Worm (Caenorhabditis elegans) whole organism, young adult: ENCODE data around the gene pqn-78.

Source experiments
- C17E4.6 ChIP-seq: fragments of 200-800 bp; sonication (Bioruptor generic); IDR thresholded peaks from 2 replicates; pipeline ENCODE4 v1.3.6; 2022; ENCODE audit warnings: missing genetic modification reagents, missing genetic modification characterization, missing compliant biosample characterization
- D2030.7 ChIP-seq: fragments of 200-800 bp; sonication (Bioruptor generic); IDR thresholded peaks from 2 replicates; pipeline ENCODE4 v1.3.6; 2022; ENCODE audit warnings: missing genetic modification reagents, missing genetic modification characterization, missing compliant biosample characterization
- F57A8.1 ChIP-seq: fragments of 200-800 bp; sonication (Bioruptor generic); optimal IDR thresholded peaks from 2 replicates; lab custom pipeline; 2018; ENCODE audit warnings: mild to moderate bottlenecking, missing genetic modification characterization, moderate library complexity, missing compliant biosample characterization
- Y53G8AR.9 ChIP-seq: fragments of 200-800 bp; sonication (Bioruptor generic); conservative IDR thresholded peaks from 2 replicates; pipeline ENCODE4 v1.3.6; 2022; ENCODE audit warnings: missing genetic modification reagents, missing genetic modification characterization, missing compliant biosample characterization
- ama-1 ChIP-seq, 3 experiments: fragments of 150-350 bp in 1 of 3; sonication (generic microtip) in 2 of 3; optimal IDR thresholded peaks; 2 replicates each; lab custom pipeline; 2014 to 2018; ENCODE audit warnings: missing biosample characterization in 2 of 3, missing genetic modification characterization in 2 of 3, missing genetic modification reagents in 2 of 3
- cebp-1 ChIP-seq, 2 experiments: fragments of 200-800 bp in 1 of 2; sonication (Bioruptor generic) in 1 of 2; sonication (generic microtip) in 1 of 2; IDR thresholded peaks in 1 of 2; optimal IDR thresholded peaks in 1 of 2; 2 replicates each; pipeline versions ENCODE4 v1.3.6 to Lab custom; 2017 to 2022; ENCODE audit warnings: missing compliant biosample characterization in 2 of 2, missing genetic modification characterization in 2 of 2, mild to moderate bottlenecking in 1 of 2, missing genetic modification reagents in 1 of 2, moderate library complexity in 1 of 2
- lin-54 ChIP-seq: fragments of 200-800 bp; sonication (Bioruptor generic); optimal IDR thresholded peaks from 2 replicates; lab custom pipeline; 2018; ENCODE audit warnings: mild to moderate bottlenecking, missing genetic modification characterization, missing compliant biosample characterization
- madf-3 ChIP-seq: fragments of 200-800 bp; sonication (Bioruptor generic); IDR thresholded peaks from 2 replicates; pipeline ENCODE4 v1.3.6; 2022; ENCODE audit warnings: missing genetic modification reagents, missing genetic modification characterization, missing compliant biosample characterization
- nhr-80 ChIP-seq: sonication (generic microtip); optimal IDR thresholded peaks from 2 replicates; lab custom pipeline; 2016; ENCODE audit warnings: missing genetic modification characterization, missing compliant biosample characterization
- rec-8 ChIP-seq, 2 experiments: sonication (generic microtip); optimal IDR thresholded peaks; 2 replicates each; lab custom pipeline; 2016; ENCODE audit warnings: mild to moderate bottlenecking in 2 of 2, missing genetic modification characterization in 2 of 2, missing genetic modification reagents in 2 of 2, missing genotype in 2 of 2, missing biosample characterization in 1 of 2, missing compliant biosample characterization in 1 of 2, moderate library complexity in 1 of 2
- snpc-1.1 ChIP-seq: sonication (generic microtip); optimal IDR thresholded peaks from 2 replicates; lab custom pipeline; 2017; ENCODE audit warnings: missing genetic modification characterization, mild to moderate bottlenecking, missing compliant biosample characterization, antibody characterized with exemption, moderate library complexity, missing genotype, missing genetic modification reagents; ENCODE audit not compliant: insufficient read depth
- snpc-4 ChIP-seq, 5 experiments: fragments of 150-350 bp in 1 of 5; sonication (generic microtip) in 4 of 5; optimal IDR thresholded peaks; 2 replicates each; lab custom pipeline; 2014 to 2018; ENCODE audit warnings: missing genetic modification characterization in 5 of 5, missing biosample characterization in 3 of 5, antibody characterized with exemption in 2 of 5, mild to moderate bottlenecking in 2 of 5, missing compliant biosample characterization in 2 of 5, missing genotype in 2 of 5, moderate library complexity in 2 of 5, missing genetic modification reagents in 1 of 5
- unc-62 ChIP-seq: fragments of 150-350 bp; optimal IDR thresholded peaks from 2 replicates; lab custom pipeline; 2014; ENCODE audit warnings: missing biosample characterization, missing genetic modification reagents, missing genetic modification characterization
- ztf-3 ChIP-seq: fragments of 200-800 bp; sonication (Bioruptor generic); optimal IDR thresholded peaks from 2 replicates; lab custom pipeline; 2018; ENCODE audit warnings: mild to moderate bottlenecking, missing genetic modification characterization, missing compliant biosample characterization

- TF ChIP-seq F57A8.1 (no peak), D2030.7 (GFP tag; lab: Robert Waterston, UW) (no peak), unc-62 (GFP tag; lab: Kevin White, UChicago) (no peak), lin-54 (GFP tag; lab: Kevin White, UChicago) (no peak), rec-8 (tag; optimal IDR thresholded peaks at IDR 0.05; lab: Kevin White, UChicago) (no peak), ztf-3 (no peak), nhr-80 (no peak), Y53G8AR.9 (GFP tag; lab: Robert Waterston, UW) (no peak), cebp-1 (GFP tag; IDR thresholded peaks at IDR 0.05; lab: Robert Waterston, UW) (no peak), cebp-1 (tag; optimal IDR thresholded peaks at IDR 0.05; lab: Kevin White, UChicago) (no peak), madf-3 (no peak), ama-1 (optimal IDR thresholded peaks at IDR 0.05; lab: Kevin White, UChicago) (no peak), ama-1 (GFP tag; optimal IDR thresholded peaks at IDR 0.05; lab: Kevin White, UChicago) (no peak), C17E4.6 (GFP tag; lab: Robert Waterston, UW) (no peak), snpc-1.1 (tag; lab: Kevin White, UChicago) (no peak), snpc-4 (GFP tag; optimal IDR thresholded peaks at IDR 0.05; lab: Kevin White, UChicago) (no peak), snpc-4 (tag; optimal IDR thresholded peaks at IDR 0.05; lab: Kevin White, UChicago) (no peak)
These were observed 23.2 kb downstream of the pqn-78 start for ce11 chrIV:15571652-15572051.
